In genomic region chrX:3106137-3106536, ce11 we compare ENCODE assay signal across 5 worm cellular contexts.
TF ChIP-seq lines count a peak whose summit lies in the region.

Gene K10B3.5 (minus strand): TSS chrX:3106479.

TF ChIP-seq in whole organism, L1 larva, 84 proteins besides CTCF, POLR2A, EP300 and RAD21 (continues in another document):
- TF ChIP-seq egl-13 (tag; optimal IDR thresholded peaks at IDR 0.05; lab: Kevin White, UChicago): peak; percentile 5
- peak; percentile 70 to 91 for TF ChIP-seq lin-35 (GFP tag; optimal IDR thresholded peaks at IDR 0.05; lab: Kevin White, UChicago)
- peak; percentile 40 for TF ChIP-seq elt-2 (tag; optimal IDR thresholded peaks at IDR 0.05; lab: Kevin White, UChicago)
- no peak for TF ChIP-seq hlh-4 (tag; optimal IDR thresholded peaks at IDR 0.05; lab: Kevin White, UChicago)
- peak; percentile 55 for TF ChIP-seq dsc-1 (tag; optimal IDR thresholded peaks at IDR 0.05; lab: Kevin White, UChicago)
- peak; percentile 72 for TF ChIP-seq tbx-2 (tag; optimal IDR thresholded peaks at IDR 0.05; lab: Kevin White, UChicago)
- TF ChIP-seq hpl-2 (GFP tag; optimal IDR thresholded peaks at IDR 0.05; lab: Kevin White, UChicago): no peak
- TF ChIP-seq nhr-19 (GFP tag; conservative IDR thresholded peaks at IDR 0.05; lab: Robert Waterston, UW): peak; percentile 50
- peak; percentile 59 for TF ChIP-seq nhr-77 (tag; optimal IDR thresholded peaks at IDR 0.05; lab: Kevin White, UChicago)
- TF ChIP-seq nhr-28 (tag; optimal IDR thresholded peaks at IDR 0.05; lab: Kevin White, UChicago): no peak
- TF ChIP-seq unc-62 (GFP tag; optimal IDR thresholded peaks at IDR 0.05; lab: Kevin White, UChicago): no peak
- TF ChIP-seq nhr-85 (tag; lab: Kevin White, UChicago): peak; percentile 85
- no peak; the same call in 1 of the 2 replicates for TF ChIP-seq isw-1 (GFP tag; IDR thresholded peaks at IDR 0.05; lab: Robert Waterston, UW)
- TF ChIP-seq jun-1 (tag; optimal IDR thresholded peaks at IDR 0.05; lab: Kevin White, UChicago): peak; percentile 25
- TF ChIP-seq sox-4 (tag; optimal IDR thresholded peaks at IDR 0.05; lab: Kevin White, UChicago): no peak
- TF ChIP-seq sup-37 (GFP tag; optimal IDR thresholded peaks at IDR 0.05; lab: Kevin White, UChicago): no peak
- TF ChIP-seq nhr-12 (tag; optimal IDR thresholded peaks at IDR 0.05; lab: Kevin White, UChicago): no peak
- no peak for TF ChIP-seq unc-30 (tag; optimal IDR thresholded peaks at IDR 0.05; lab: Kevin White, UChicago)
- TF ChIP-seq fkh-4 (tag; optimal IDR thresholded peaks at IDR 0.05; lab: Kevin White, UChicago; ENCODE audit: borderline replicate concordance): no peak

TF ChIP-seq in whole organism, L3 larva, 47 proteins besides CTCF, POLR2A, EP300 and RAD21 (continues in another document):
- TF ChIP-seq egl-27 (tag; optimal IDR thresholded peaks at IDR 0.05; lab: Kevin White, UChicago): no peak
- TF ChIP-seq nhr-25 (tag; optimal IDR thresholded peaks at IDR 0.05; lab: Kevin White, UChicago): peak; percentile 81
- peak; percentile 50 for TF ChIP-seq elt-2 (tag; optimal IDR thresholded peaks at IDR 0.05; lab: Kevin White, UChicago)
- no peak for TF ChIP-seq nhr-28 (tag; optimal IDR thresholded peaks at IDR 0.05; lab: Kevin White, UChicago)
- no peak for TF ChIP-seq tbx-2 (tag; optimal IDR thresholded peaks at IDR 0.05; lab: Kevin White, UChicago)
- TF ChIP-seq fkh-2 (tag; optimal IDR thresholded peaks at IDR 0.05; lab: Kevin White, UChicago): no peak
- no peak for TF ChIP-seq ZK546.5 (tag; optimal IDR thresholded peaks at IDR 0.05; lab: Kevin White, UChicago)
- TF ChIP-seq aly-2 (tag; optimal IDR thresholded peaks at IDR 0.05; lab: Kevin White, UChicago): no peak
- TF ChIP-seq ceh-28 (tag; optimal IDR thresholded peaks at IDR 0.05; lab: Kevin White, UChicago): no peak
- TF ChIP-seq daf-12 (tag; optimal IDR thresholded peaks at IDR 0.05; lab: Kevin White, UChicago): no peak
- TF ChIP-seq mml-1 (tag; optimal IDR thresholded peaks at IDR 0.05; lab: Kevin White, UChicago): no peak
- no peak for TF ChIP-seq unc-39 (tag; optimal IDR thresholded peaks at IDR 0.05; lab: Kevin White, UChicago)
- no peak for TF ChIP-seq nhr-77 (tag; optimal IDR thresholded peaks at IDR 0.05; lab: Kevin White, UChicago)
- peak; percentile 4 for TF ChIP-seq skn-1 (tag; optimal IDR thresholded peaks at IDR 0.05; lab: Kevin White, UChicago)
- peak; percentile 33 for TF ChIP-seq ama-1 (optimal IDR thresholded peaks at IDR 0.05; lab: Kevin White, UChicago)
- no peak for TF ChIP-seq nhr-12 (tag; optimal IDR thresholded peaks at IDR 0.05; lab: Kevin White, UChicago)
- TF ChIP-seq nfya-1 (tag; optimal IDR thresholded peaks at IDR 0.05; lab: Kevin White, UChicago; ENCODE audit: insufficient read depth): peak; percentile 73
- TF ChIP-seq ztf-4 (tag; optimal IDR thresholded peaks at IDR 0.05; lab: Kevin White, UChicago): no peak
- no peak for TF ChIP-seq elt-3 (tag; optimal IDR thresholded peaks at IDR 0.05; lab: Kevin White, UChicago)
- no peak for TF ChIP-seq fos-1 (tag; optimal IDR thresholded peaks at IDR 0.05; lab: Kevin White, UChicago)

TF ChIP-seq in whole organism, early embryonic, 17 proteins besides CTCF, POLR2A, EP300 and RAD21:
- TF ChIP-seq F13C5.2 (tag; optimal IDR thresholded peaks at IDR 0.05; lab: Kevin White, UChicago) (peak; percentile 30), sea-1 (GFP tag; conservative IDR thresholded peaks at IDR 0.05; lab: Robert Waterston, UW) (no peak)

TF ChIP-seq in whole organism, midembryonic, 9 proteins besides CTCF, POLR2A, EP300 and RAD21:
- TF ChIP-seq ref-1 (GFP tag; conservative IDR thresholded peaks at IDR 0.05; lab: Robert Waterston, UW) (no peak), klf-2 (GFP tag; conservative IDR thresholded peaks at IDR 0.05; lab: Robert Waterston, UW) (no peak), ztf-23 (GFP tag; IDR thresholded peaks at IDR 0.05; lab: Robert Waterston, UW) (no peak), flt-1 (GFP tag; IDR thresholded peaks at IDR 0.05; lab: Robert Waterston, UW) (0 out of 2 replicates have a peak, but pooled peaks have one; percentile 25)

TF ChIP-seq in whole organism, young adult, 124 proteins besides CTCF, POLR2A, EP300 and RAD21 (continues in another document):
- TF ChIP-seq nhr-80 (tag; optimal IDR thresholded peaks at IDR 0.05; lab: Kevin White, UChicago): peak; percentile 46
- TF ChIP-seq athp-1 (tag; optimal IDR thresholded peaks at IDR 0.05; lab: Kevin White, UChicago): no peak
- no peak for TF ChIP-seq lir-1 (GFP tag; conservative IDR thresholded peaks at IDR 0.05; lab: Robert Waterston, UW)
- TF ChIP-seq nfya-1 (tag; optimal IDR thresholded peaks at IDR 0.05; lab: Kevin White, UChicago; ENCODE audit: borderline replicate concordance, insufficient read depth): no peak
- no peak for TF ChIP-seq nhr-27 (tag; optimal IDR thresholded peaks at IDR 0.05; lab: Kevin White, UChicago)
- no peak for TF ChIP-seq Y79H2A.3 (GFP tag; conservative IDR thresholded peaks at IDR 0.05; lab: Robert Waterston, UW)
- TF ChIP-seq bed-2 (GFP tag; IDR thresholded peaks at IDR 0.05; lab: Robert Waterston, UW): no peak
- no peak for TF ChIP-seq pbrm-1 (GFP tag; IDR thresholded peaks at IDR 0.05; lab: Robert Waterston, UW)
- peak; percentile 78 for TF ChIP-seq F23B12.7 (tag; optimal IDR thresholded peaks at IDR 0.05; lab: Kevin White, UChicago; ENCODE audit: insufficient read depth)
- no peak for TF ChIP-seq hrde-1 (tag; optimal IDR thresholded peaks at IDR 0.05; lab: Kevin White, UChicago; ENCODE audit: borderline replicate concordance)
- peak; percentile 21 for TF ChIP-seq K12H6.12 (tag; optimal IDR thresholded peaks at IDR 0.05; lab: Kevin White, UChicago)
- peak; percentile 59 for TF ChIP-seq efl-1 (GFP tag; optimal IDR thresholded peaks at IDR 0.05; lab: Kevin White, UChicago)
- no peak for TF ChIP-seq zim-3 (tag; optimal IDR thresholded peaks at IDR 0.05; lab: Kevin White, UChicago)
- TF ChIP-seq madf-8 (GFP tag; conservative IDR thresholded peaks at IDR 0.05; lab: Robert Waterston, UW): no peak
- no peak for TF ChIP-seq lin-54 (GFP tag; optimal IDR thresholded peaks at IDR 0.05; lab: Kevin White, UChicago)
- TF ChIP-seq ceh-27 (GFP tag; optimal IDR thresholded peaks at IDR 0.05; lab: Kevin White, UChicago): no peak
- no peak for TF ChIP-seq ZK185.1 (tag; optimal IDR thresholded peaks at IDR 0.05; lab: Kevin White, UChicago; ENCODE audit: poor library complexity, severe bottlenecking)
- no peak for TF ChIP-seq ets-4 (GFP tag; optimal IDR thresholded peaks at IDR 0.05; lab: Kevin White, UChicago)
- no peak for TF ChIP-seq akir-1 (GFP tag; optimal IDR thresholded peaks at IDR 0.05; lab: Kevin White, UChicago)
- no peak for TF ChIP-seq nhr-90 (tag; optimal IDR thresholded peaks at IDR 0.05; lab: Kevin White, UChicago)
- TF ChIP-seq hmg-1.2 (GFP tag; IDR thresholded peaks at IDR 0.05; lab: Robert Waterston, UW): peak; percentile 57; the same call in 1 of the 2 replicates
- no peak for TF ChIP-seq let-607 (tag; optimal IDR thresholded peaks at IDR 0.05; lab: Kevin White, UChicago)
- TF ChIP-seq C06A6.2 (GFP tag; conservative IDR thresholded peaks at IDR 0.05; lab: Robert Waterston, UW): no peak
- TF ChIP-seq attf-6 (GFP tag; IDR thresholded peaks at IDR 0.05; lab: Robert Waterston, UW): no peak
- no peak for TF ChIP-seq snpc-4 (GFP tag; optimal IDR thresholded peaks at IDR 0.05; lab: Kevin White, UChicago)
- peak in 1 of 4 experiments; percentile 14 for TF ChIP-seq snpc-4 (tag; optimal IDR thresholded peaks at IDR 0.05; lab: Kevin White, UChicago)
- TF ChIP-seq F57A8.1 (GFP tag; optimal IDR thresholded peaks at IDR 0.05; lab: Kevin White, UChicago): no peak
- TF ChIP-seq nhr-120 (GFP tag; IDR thresholded peaks at IDR 0.05; lab: Robert Waterston, UW): no peak
- no peak for TF ChIP-seq cebp-1 (GFP tag; IDR thresholded peaks at IDR 0.05; lab: Robert Waterston, UW)
- TF ChIP-seq cebp-1 (tag; optimal IDR thresholded peaks at IDR 0.05; lab: Kevin White, UChicago): peak; percentile 59
- TF ChIP-seq ztf-18 (tag; optimal IDR thresholded peaks at IDR 0.05; lab: Kevin White, UChicago): peak; percentile 28
- TF ChIP-seq lsy-27 (tag; optimal IDR thresholded peaks at IDR 0.05; lab: Kevin White, UChicago; ENCODE audit: borderline replicate concordance, insufficient read depth): no peak
- no peak for TF ChIP-seq hmg-20 (GFP tag; IDR thresholded peaks at IDR 0.05; lab: Robert Waterston, UW)
- TF ChIP-seq Y56A3A.18 (GFP tag; IDR thresholded peaks at IDR 0.05; lab: Robert Waterston, UW): no peak
- no peak for TF ChIP-seq hlh-12 (tag; optimal IDR thresholded peaks at IDR 0.05; lab: Kevin White, UChicago)
- TF ChIP-seq mcd-1 (GFP tag; IDR thresholded peaks at IDR 0.05; lab: Robert Waterston, UW): peak; percentile 93
- no peak for TF ChIP-seq nhr-179 (tag; optimal IDR thresholded peaks at IDR 0.05; lab: Kevin White, UChicago)
- TF ChIP-seq die-1 (tag; optimal IDR thresholded peaks at IDR 0.05; lab: Kevin White, UChicago): no peak
- no peak for TF ChIP-seq nfya-2 (GFP tag; IDR thresholded peaks at IDR 0.05; lab: Robert Waterston, UW)
- no peak for TF ChIP-seq lsl-1 (GFP tag; optimal IDR thresholded peaks at IDR 0.05; lab: Kevin White, UChicago)
- TF ChIP-seq ama-1 (optimal IDR thresholded peaks at IDR 0.05; lab: Kevin White, UChicago): no peak
- TF ChIP-seq ama-1 (GFP tag; optimal IDR thresholded peaks at IDR 0.05; lab: Kevin White, UChicago): no peak
- TF ChIP-seq B0261.1 (tag; optimal IDR thresholded peaks at IDR 0.05; lab: Kevin White, UChicago): no peak
- no peak for TF ChIP-seq Y53G8AR.9 (GFP tag; conservative IDR thresholded peaks at IDR 0.05; lab: Robert Waterston, UW)
- TF ChIP-seq lin-35 (GFP tag; optimal IDR thresholded peaks at IDR 0.05; lab: Kevin White, UChicago): peak in 2 of 3 experiments; percentile 6 to 50
- no peak for TF ChIP-seq fkh-3 (tag; optimal IDR thresholded peaks at IDR 0.05; lab: Kevin White, UChicago)
- TF ChIP-seq ztf-26 (tag; optimal IDR thresholded peaks at IDR 0.05; lab: Kevin White, UChicago): peak; percentile 9
- TF ChIP-seq gei-17 (GFP tag; optimal IDR thresholded peaks at IDR 0.05; lab: Kevin White, UChicago): no peak
- no peak for TF ChIP-seq sptf-2 (GFP tag; optimal IDR thresholded peaks at IDR 0.05; lab: Kevin White, UChicago)
- no peak for TF ChIP-seq atf-7 (tag; optimal IDR thresholded peaks at IDR 0.05; lab: Kevin White, UChicago)
- TF ChIP-seq lag-1 (GFP tag; IDR thresholded peaks at IDR 0.05; lab: Robert Waterston, UW): no peak
- TF ChIP-seq lin-40 (tag; optimal IDR thresholded peaks at IDR 0.05; lab: Kevin White, UChicago): peak; percentile 48
- no peak for TF ChIP-seq F22D6.2 (tag; optimal IDR thresholded peaks at IDR 0.05; lab: Kevin White, UChicago)
- TF ChIP-seq chd-7 (tag; optimal IDR thresholded peaks at IDR 0.05; lab: Kevin White, UChicago): no peak

Comparison
In these comparisons a context has a peak if more than half of its experiments do, and no peak if none do; other contexts are left out.
1. Of the 8 proteins assayed by ChIP-seq in both whole organism, young adult and whole organism, L1 larva: peak only in whole organism, young adult: none; only in whole organism, L1 larva: ama-1, nhr-90 and unc-130; in both: dpl-1, efl-1 and lin-35; in neither: 1; mixed calls (peak in some experiments, not most) for 1.